Worm (Caenorhabditis elegans) whole organism, midembryonic: Measurements from ENCODE around the gene pgl-3.

Experiments used
- klf-2 ChIP-seq: fragments of 200-800 bp; sonication (Bioruptor generic); conservative IDR thresholded peaks from 2 replicates; pipeline ENCODE4 v1.3.6; 2022; ENCODE audit warnings: missing genetic modification reagents, missing genetic modification characterization, missing compliant biosample characterization
- med-1 ChIP-seq: sonication (generic microtip); optimal IDR thresholded peaks from 2 replicates; lab custom pipeline; 2017; ENCODE audit warnings: missing genetic modification characterization, mild to moderate bottlenecking, missing compliant biosample characterization, antibody characterized with exemption, missing genetic modification reagents; ENCODE audit not compliant: insufficient read depth
- tab-1 ChIP-seq: fragments of 200-800 bp; sonication (Bioruptor generic); IDR thresholded peaks from 2 replicates; pipeline ENCODE4 v1.3.6; 2022; ENCODE audit warnings: missing genetic modification characterization, missing compliant biosample characterization
- ztf-23 ChIP-seq: fragments of 200-800 bp; sonication (Bioruptor generic); IDR thresholded peaks from 2 replicates; pipeline ENCODE4 v1.3.6; 2022; ENCODE audit warnings: missing genetic modification reagents, missing genetic modification characterization, missing compliant biosample characterization
- ztf-29 ChIP-seq: fragments of 200-800 bp; sonication (Bioruptor generic); IDR thresholded peaks from 2 replicates; pipeline ENCODE4 v1.3.6; 2022; ENCODE audit warnings: missing genetic modification reagents, missing genetic modification characterization, missing compliant biosample characterization

ce11 chrV:4722314-4722713 is 33.5 kb upstream of the pgl-3 start, which contains the start of gene F39G3.5:
- TF ChIP-seq ztf-29 (no peak), med-1 (no peak), tab-1 (GFP tag; lab: Robert Waterston, UW) (no peak), ztf-23 (GFP tag; lab: Robert Waterston, UW) (no peak), klf-2 (GFP tag; lab: Robert Waterston, UW) (no peak)
